Worm (Caenorhabditis elegans) whole organism, early embryonic: ENCODE results near the gene F55C12.2.
"Not testable (repeated sequence)": the region's sequence is repeated elsewhere in the genome, so short reads cannot be mapped to it uniquely, and the experiment has no call there.

Experiments used
- B0310.2 ChIP-seq: sonication (generic microtip); optimal IDR thresholded peaks from 2 replicates; lab custom pipeline; 2016; ENCODE audit warnings: mild to moderate bottlenecking, missing genetic modification characterization, missing compliant biosample characterization
- F13C5.2 ChIP-seq: sonication (generic microtip); optimal IDR thresholded peaks from 2 replicates; lab custom pipeline; 2017; ENCODE audit warnings: mild to moderate bottlenecking, missing genetic modification characterization, inconsistent platforms, missing compliant biosample characterization
- aly-1 ChIP-seq: sonication (generic microtip); optimal IDR thresholded peaks from 2 replicates; lab custom pipeline; 2016; ENCODE audit warnings: missing genetic modification characterization, missing compliant biosample characterization
- ama-1 ChIP-seq: fragments of 150-350 bp; optimal IDR thresholded peaks from 2 replicates; lab custom pipeline; 2014
- ceh-13 ChIP-seq: fragments of 200-800 bp; sonication (Bioruptor generic); optimal IDR thresholded peaks from 2 replicates; lab custom pipeline; 2018; ENCODE audit warnings: mild to moderate bottlenecking, missing genetic modification characterization, missing compliant biosample characterization
- ceh-36 ChIP-seq: sonication (generic microtip); optimal IDR thresholded peaks from 2 replicates; lab custom pipeline; 2016; ENCODE audit warnings: missing genetic modification characterization, inconsistent platforms, missing compliant biosample characterization
- ets-7 ChIP-seq: sonication (generic microtip); optimal IDR thresholded peaks from 2 replicates; lab custom pipeline; 2016; ENCODE audit warnings: missing genotype, missing genetic modification characterization, missing compliant biosample characterization
- flt-1 ChIP-seq: fragments of 200-800 bp; sonication (Bioruptor generic); IDR thresholded peaks from 2 replicates; pipeline ENCODE4 v1.3.6; 2022; ENCODE audit warnings: missing genetic modification characterization, missing compliant biosample characterization
- hmbx-1 ChIP-seq: sonication (generic microtip); optimal IDR thresholded peaks from 2 replicates; lab custom pipeline; 2016; ENCODE audit warnings: mild to moderate bottlenecking, missing genetic modification characterization, missing compliant biosample characterization
- hmg-4 ChIP-seq: fragments of 200-800 bp; sonication (Bioruptor generic); optimal IDR thresholded peaks from 2 replicates; lab custom pipeline; 2018; ENCODE audit warnings: mild to moderate bottlenecking, missing genetic modification characterization, missing compliant biosample characterization
- hnd-1 ChIP-seq: sonication (generic microtip); optimal IDR thresholded peaks from 2 replicates; lab custom pipeline; 2016; ENCODE audit warnings: missing genetic modification characterization, missing compliant biosample characterization
- pes-1 ChIP-seq: fragments of 200-800 bp; sonication (Bioruptor generic); IDR thresholded peaks from 2 replicates; pipeline ENCODE4 v1.3.6; 2022; ENCODE audit warnings: missing genetic modification reagents, missing genetic modification characterization, missing compliant biosample characterization
- scrt-1 ChIP-seq: fragments of 200-800 bp; sonication (Bioruptor generic); IDR thresholded peaks from 2 replicates; pipeline ENCODE4 v1.3.6; 2022; ENCODE audit warnings: missing genetic modification characterization, missing compliant biosample characterization
- sea-1 ChIP-seq: fragments of 200-800 bp; sonication (Bioruptor generic); conservative IDR thresholded peaks from 2 replicates; pipeline ENCODE4 v1.3.6; 2022; ENCODE audit warnings: missing genetic modification characterization, missing compliant biosample characterization
- tbx-11 ChIP-seq: fragments of 200-800 bp; sonication (Bioruptor generic); IDR thresholded peaks from 2 replicates; pipeline ENCODE4 v1.3.6; 2022; ENCODE audit warnings: missing genetic modification characterization, missing compliant biosample characterization
- tbx-37 ChIP-seq: fragments of 200-800 bp; sonication (Bioruptor generic); conservative IDR thresholded peaks from 2 replicates; pipeline ENCODE4 v1.3.6; 2022; ENCODE audit warnings: missing genetic modification reagents, missing genetic modification characterization, missing compliant biosample characterization
- tra-4 ChIP-seq: sonication (generic microtip); optimal IDR thresholded peaks from 2 replicates; lab custom pipeline; 2017; ENCODE audit warnings: missing genetic modification characterization, missing compliant biosample characterization

The F55C12.2 gene

ce11 chrII:5876511-5876910, at the start of gene F55C12.2:
F55C12.2 (plus strand) TSS chrII:5876811.
- not testable (repeated sequence) for TF ChIP-seq ceh-36, aly-1, tra-4 (tag; lab: Kevin White, UChicago)

- TF ChIP-seq aly-1 (tag; lab: Kevin White, UChicago) (no peak), hmbx-1 (tag; lab: Kevin White, UChicago) (no peak), ceh-13 (GFP tag; lab: Kevin White, UChicago) (no peak)
These were observed 49.2 kb upstream of the F55C12.2 start, which contains the start of gene tbc-2 for ce11 chrII:5827364-5827763. tbc-2 (minus strand) TSS chrII:5827443.

ce11 chrII:5828486-5828885, 48.1 kb upstream of the F55C12.2 start, which contains the start of gene ZK1248.11:
ZK1248.11 (minus strand) TSS chrII:5828586.
- no peak for TF ChIP-seq scrt-1 (GFP tag; lab: Robert Waterston, UW)

DNA sequence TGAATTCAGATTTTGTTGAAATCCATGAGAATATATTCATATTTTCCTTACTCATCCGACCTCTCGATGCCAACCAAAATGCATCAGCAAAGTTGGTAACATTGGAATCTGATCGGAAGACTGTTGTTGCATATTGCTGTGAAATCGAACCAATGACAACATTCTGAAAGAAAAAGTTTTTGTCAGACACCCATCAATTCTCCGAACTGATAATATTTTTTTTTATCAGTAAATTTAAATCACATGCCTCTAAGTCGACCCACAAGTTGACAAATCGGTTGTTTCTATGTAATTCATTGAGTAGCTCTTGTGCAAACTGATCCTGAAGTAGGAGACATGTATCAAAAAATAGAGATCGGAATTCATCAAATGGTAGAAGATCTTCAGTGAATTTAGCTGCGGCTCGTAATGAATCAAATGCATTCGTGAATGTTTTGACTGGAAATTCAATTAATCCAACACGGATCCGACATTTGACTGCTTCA, 46.6 kb upstream of the F55C12.2 start, which contains the start of gene col-74:
Gene col-74 (plus strand): TSS at position 435 of the 485 bp plus-strand sequence.
- TF ChIP-seq sea-1 (no peak), hmg-4 (GFP tag; lab: Kevin White, UChicago) (no peak), B0310.2 (no peak), ceh-36 (tag; lab: Kevin White, UChicago) (no peak), scrt-1 (GFP tag; lab: Robert Waterston, UW) (no peak), pes-1 (no peak), ama-1 (no peak), tbx-37 (GFP tag; lab: Robert Waterston, UW) (no peak), aly-1 (tag; lab: Kevin White, UChicago) (no peak), tbx-11 (GFP tag; lab: Robert Waterston, UW) (no peak), ceh-13 (GFP tag; lab: Kevin White, UChicago) (no peak), F13C5.2 (no peak), flt-1 (GFP tag; lab: Robert Waterston, UW) (no peak), hmbx-1 (tag; lab: Kevin White, UChicago) (no peak), tra-4 (tag; lab: Kevin White, UChicago) (no peak), hnd-1 (tag; lab: Kevin White, UChicago) (no peak)

DNA sequence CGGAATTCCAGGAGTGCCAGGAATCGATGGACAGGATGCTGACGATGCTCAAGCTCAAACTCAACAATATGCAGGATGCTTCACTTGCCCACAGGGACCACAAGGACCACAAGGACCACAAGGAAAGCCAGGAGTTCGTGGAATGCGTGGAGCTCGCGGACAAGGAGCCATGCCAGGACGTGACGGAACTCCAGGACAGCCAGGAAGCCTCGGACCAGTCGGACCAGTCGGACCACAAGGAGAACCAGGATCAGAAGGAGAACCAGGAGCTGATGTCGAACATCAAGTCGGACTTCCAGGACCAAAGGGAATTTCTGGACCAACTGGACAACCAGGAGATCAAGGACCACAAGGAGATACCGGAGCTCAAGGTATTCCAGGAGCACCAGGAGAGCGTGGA, 45.2 kb upstream of the F55C12.2 start:
- TF ChIP-seq ceh-13 (GFP tag; lab: Kevin White, UChicago) (no peak), sea-1 (no peak), pes-1 (no peak)

ce11 chrII:5833136-5833535, 43.5 kb upstream of the F55C12.2 start, which contains the start of gene gtap-1:
gtap-1 (minus strand) TSS chrII:5833236.
- no peak for TF ChIP-seq aly-1 (tag; lab: Kevin White, UChicago)
- TF ChIP-seq tbx-37 (GFP tag; lab: Robert Waterston, UW) = no peak
- TF ChIP-seq ceh-13 (GFP tag; lab: Kevin White, UChicago) = no peak
- no peak for TF ChIP-seq hmbx-1 (tag; lab: Kevin White, UChicago)
- TF ChIP-seq tra-4 (tag; lab: Kevin White, UChicago) = no peak

DNA sequence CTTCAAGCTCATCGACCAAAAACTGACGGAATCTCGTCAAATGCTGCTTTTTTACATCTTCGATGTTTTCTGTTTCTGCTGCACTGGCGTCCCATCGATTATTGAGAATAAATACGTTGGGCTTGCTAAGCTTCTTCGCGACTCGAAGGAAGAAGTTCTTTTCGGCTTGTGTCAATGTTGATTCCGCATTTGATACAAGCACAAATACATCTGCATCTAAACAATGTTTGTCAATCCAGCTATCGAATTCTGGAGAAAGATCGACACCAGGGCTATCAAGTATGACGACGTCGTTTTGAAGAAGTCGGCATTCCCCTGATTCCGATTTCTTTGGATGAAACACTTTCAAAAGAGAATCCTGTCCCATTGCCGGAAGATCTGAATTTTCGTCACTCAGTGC, 41.5 kb upstream of the F55C12.2 start:
- TF ChIP-seq tbx-37 (GFP tag; lab: Robert Waterston, UW) = no peak
- TF ChIP-seq aly-1 (tag; lab: Kevin White, UChicago) = no peak
- no peak for TF ChIP-seq tbx-11 (GFP tag; lab: Robert Waterston, UW)
- no peak for TF ChIP-seq B0310.2
- no peak for TF ChIP-seq scrt-1 (GFP tag; lab: Robert Waterston, UW)
- no peak for TF ChIP-seq ets-7 (tag; lab: Kevin White, UChicago)
- TF ChIP-seq hmbx-1 (tag; lab: Kevin White, UChicago) = no peak
- TF ChIP-seq tra-4 (tag; lab: Kevin White, UChicago) = no peak

- TF ChIP-seq ets-7 (tag; lab: Kevin White, UChicago) (peak; percentile 48), B0310.2 (peak; percentile 21), F13C5.2 (peak; percentile 26), hnd-1 (tag; lab: Kevin White, UChicago) (peak; percentile 40), tbx-37 (GFP tag; lab: Robert Waterston, UW) (0 out of 2 replicates have a peak, but pooled peaks have one; percentile 26), pes-1 (no peak), tra-4 (tag; lab: Kevin White, UChicago) (peak; percentile 14), scrt-1 (GFP tag; lab: Robert Waterston, UW) (no peak), ceh-13 (GFP tag; lab: Kevin White, UChicago) (peak; percentile 36), hmg-4 (GFP tag; lab: Kevin White, UChicago) (no peak), aly-1 (tag; lab: Kevin White, UChicago) (no peak)
These were observed 40.4 kb upstream of the F55C12.2 start, which contains the start of gene fzo-1 for ce11 chrII:5836153-5836719. fzo-1 (minus strand) TSS chrII:5836203.

- TF ChIP-seq ceh-13 (GFP tag; lab: Kevin White, UChicago) = no peak
- no peak for TF ChIP-seq B0310.2
- TF ChIP-seq hmbx-1 (tag; lab: Kevin White, UChicago) = no peak
- TF ChIP-seq F13C5.2 = no peak
- TF ChIP-seq tbx-37 (GFP tag; lab: Robert Waterston, UW) = no peak
- no peak for TF ChIP-seq flt-1 (GFP tag; lab: Robert Waterston, UW)
- no peak for TF ChIP-seq sea-1
- no peak for TF ChIP-seq ets-7 (tag; lab: Kevin White, UChicago)
These were observed 38.2 kb upstream of the F55C12.2 start, which contains the start of gene ZK1248.15 for ce11 chrII:5838453-5838852. ZK1248.15 (minus strand) TSS chrII:5838553.
